Fruit fly (Drosophila melanogaster): Measurements from ENCODE around the gene Dnah3.

The Dnah3 gene

dm6 chr3L:4825584-4825983 is 35.5 kb upstream of the Dnah3 start, which contains the start of the genes Dhc64C and LeuRS-m (continued):
- TF ChIP-seq CG15696 (tag; optimal IDR thresholded peaks at IDR 0.05): peak; percentile 3
- TF ChIP-seq HmgZ (tag; optimal IDR thresholded peaks at IDR 0.05): peak; percentile 76
- no peak for TF ChIP-seq Eip74EF (GFP tag; optimal IDR thresholded peaks at IDR 0.05)
- peak; percentile 56 for TF ChIP-seq Side (GFP tag; optimal IDR thresholded peaks at IDR 0.05)
- no peak for TF ChIP-seq Trl (optimal IDR thresholded peaks at IDR 0.05)
- TF ChIP-seq Trl (GFP tag; optimal IDR thresholded peaks at IDR 0.05): peak; percentile 16
- TF ChIP-seq CG4360 (GFP tag; IDR thresholded peaks at IDR 0.05): no peak
- TF ChIP-seq CG15514 (GFP tag; optimal IDR thresholded peaks at IDR 0.05): peak; percentile 74
- peak; percentile 52; the same call in 2 of the 3 replicates for TF ChIP-seq CG2199 (GFP tag; IDR thresholded peaks at IDR 0.05)
- TF ChIP-seq mld (GFP tag; IDR thresholded peaks at IDR 0.05; ENCODE audit: partially characterized antibody): no peak
- TF ChIP-seq CG2678 (tag; optimal IDR thresholded peaks at IDR 0.05): no peak
- TF ChIP-seq Dref (GFP tag; IDR thresholded peaks at IDR 0.05): peak; percentile 90
- no peak for TF ChIP-seq CG8765 (GFP tag; IDR thresholded peaks at IDR 0.05)
- TF ChIP-seq run (tag; optimal IDR thresholded peaks at IDR 0.05): no peak
- no peak for TF ChIP-seq Hr39 (optimal IDR thresholded peaks at IDR 0.05)
- TF ChIP-seq jumu (GFP tag; optimal IDR thresholded peaks at IDR 0.05): peak; percentile 49
- TF ChIP-seq CG13424 (tag; optimal IDR thresholded peaks at IDR 0.05): peak; percentile 27
- no peak for TF ChIP-seq CG6765 (GFP tag; optimal IDR thresholded peaks at IDR 0.05)
- peak; percentile 16 for TF ChIP-seq bigmax (GFP tag; optimal IDR thresholded peaks at IDR 0.05)
- TF ChIP-seq Xbp1 (GFP tag; optimal IDR thresholded peaks at IDR 0.05): peak; percentile 33
- TF ChIP-seq rib (GFP tag; IDR thresholded peaks at IDR 0.05): peak; percentile 94
- peak; percentile 31 for TF ChIP-seq ind (GFP tag; optimal IDR thresholded peaks at IDR 0.05)
- peak; percentile 9 for TF ChIP-seq CG17912 (GFP tag; optimal IDR thresholded peaks at IDR 0.05)
- peak; percentile 44 for TF ChIP-seq CG17829 (tag; optimal IDR thresholded peaks at IDR 0.05)
- peak; percentile 48 for TF ChIP-seq kay (GFP tag; optimal IDR thresholded peaks at IDR 0.05)
- no peak for TF ChIP-seq gcm2 (GFP tag; optimal IDR thresholded peaks at IDR 0.05)
- peak; percentile 7 for TF ChIP-seq dmrt11E (tag; optimal IDR thresholded peaks at IDR 0.05)
- peak; percentile 23 for TF ChIP-seq CG10147 (GFP tag; optimal IDR thresholded peaks at IDR 0.05)
- peak; percentile 17 for TF ChIP-seq kni (GFP tag; optimal IDR thresholded peaks at IDR 0.05)
- peak; percentile 0 for TF ChIP-seq CG4820 (GFP tag; optimal IDR thresholded peaks at IDR 0.05)
- no peak for TF ChIP-seq btn (GFP tag; optimal IDR thresholded peaks at IDR 0.05)
- no peak for TF ChIP-seq fd64A (GFP tag; optimal IDR thresholded peaks at IDR 0.05)
- peak; percentile 31; the same call in 1 of the 2 replicates for TF ChIP-seq unc-4 (GFP tag; IDR thresholded peaks at IDR 0.05; ENCODE audit: partially characterized antibody)
- no peak for TF ChIP-seq CG10979 (tag; optimal IDR thresholded peaks at IDR 0.05)
- TF ChIP-seq CG10274 (GFP tag; optimal IDR thresholded peaks at IDR 0.05): peak; percentile 98
- no peak for TF ChIP-seq CG6654 (GFP tag; optimal IDR thresholded peaks at IDR 0.05)
- no peak for TF ChIP-seq Dek (tag; optimal IDR thresholded peaks at IDR 0.05)
- peak; percentile 38 for TF ChIP-seq Chrac-16 (GFP tag; optimal IDR thresholded peaks at IDR 0.05)
- peak; percentile 29 for TF ChIP-seq da (GFP tag; optimal IDR thresholded peaks at IDR 0.05)
- TF ChIP-seq CG2129 (GFP tag; IDR thresholded peaks at IDR 0.05; ENCODE audit: partially characterized antibody): no peak
- TF ChIP-seq CG18764 (GFP tag; optimal IDR thresholded peaks at IDR 0.05): no peak
- no peak for TF ChIP-seq wek (GFP tag; optimal IDR thresholded peaks at IDR 0.05)
- TF ChIP-seq so (GFP tag; IDR thresholded peaks at IDR 0.05): 0 out of 3 replicates have a peak, but pooled peaks have one; percentile 23
- TF ChIP-seq CG3847 (GFP tag; IDR thresholded peaks at IDR 0.05): peak; percentile 93
- peak; percentile 67 for TF ChIP-seq BEAF-32 (GFP tag; optimal IDR thresholded peaks at IDR 0.05)
- TF ChIP-seq Doc3 (GFP tag; IDR thresholded peaks at IDR 0.05; ENCODE audit: partially characterized antibody): peak; percentile 35; the same call in 1 of the 3 replicates
- no peak for TF ChIP-seq nau (GFP tag; optimal IDR thresholded peaks at IDR 0.05)
- TF ChIP-seq CTCF (GFP tag; optimal IDR thresholded peaks at IDR 0.05): no peak
- TF ChIP-seq Blimp-1 (GFP tag; optimal IDR thresholded peaks at IDR 0.05): peak; percentile 72
- no peak for TF ChIP-seq CG4328 (GFP tag; optimal IDR thresholded peaks at IDR 0.05)
- peak; percentile 91 for TF ChIP-seq Dp (GFP tag; optimal IDR thresholded peaks at IDR 0.05)

Measured in whole organism, embryonic.